Worm (Caenorhabditis elegans) whole organism, young adult: Measurements from ENCODE around the gene C28G1.6.

Experiments
- B0035.1 ChIP-seq: sonication (generic microtip); optimal IDR thresholded peaks from 2 replicates; lab custom pipeline; 2016; ENCODE audit warnings: missing genetic modification characterization, mild to moderate bottlenecking, missing compliant biosample characterization, missing genotype, missing genetic modification reagents
- F57C9.4 ChIP-seq: sonication (generic microtip); optimal IDR thresholded peaks from 2 replicates; lab custom pipeline; 2017; ENCODE audit warnings: mild to moderate bottlenecking, missing genetic modification characterization, missing compliant biosample characterization
- dpff-1 ChIP-seq: sonication (generic microtip); optimal IDR thresholded peaks from 2 replicates; lab custom pipeline; 2017; ENCODE audit warnings: mild to moderate bottlenecking, missing genetic modification characterization, missing compliant biosample characterization
- lin-54 ChIP-seq: fragments of 200-800 bp; sonication (Bioruptor generic); optimal IDR thresholded peaks from 2 replicates; lab custom pipeline; 2018; ENCODE audit warnings: mild to moderate bottlenecking, missing genetic modification characterization, missing compliant biosample characterization
- unc-62 ChIP-seq: fragments of 150-350 bp; optimal IDR thresholded peaks from 2 replicates; lab custom pipeline; 2014; ENCODE audit warnings: missing biosample characterization, missing genetic modification reagents, missing genetic modification characterization

- TF ChIP-seq lin-54 (GFP tag; lab: Kevin White, UChicago): peak; percentile 1
- no peak for TF ChIP-seq unc-62 (GFP tag; lab: Kevin White, UChicago)
- no peak for TF ChIP-seq F57C9.4 (tag; lab: Kevin White, UChicago)
- TF ChIP-seq dpff-1 (tag; lab: Kevin White, UChicago): no peak
- TF ChIP-seq B0035.1 (tag; lab: Kevin White, UChicago): no peak
Measured at ce11 chrX:8817929-8818328, 13.1 kb downstream of the C28G1.6 start.
